Fruit fly (Drosophila melanogaster) whole organism, embryonic: ENCODE measurements around the gene CG32267.

Experiments used
- BEAF-32 ChIP-seq: fragments of 200-800 bp; sonication (Bioruptor generic); optimal IDR thresholded peaks from 3 replicates; lab custom pipeline; 2017; ENCODE audit warnings: missing biosample characterization, missing genetic modification characterization, mild to moderate bottlenecking, moderate library complexity, missing genetic modification reagents
- Bdp1 ChIP-seq: fragments of 200-800 bp; sonication (Bioruptor generic); optimal IDR thresholded peaks from 3 replicates; lab custom pipeline; 2016; ENCODE audit warnings: missing biosample characterization, missing genetic modification characterization
- CG10267 ChIP-seq: fragments of 200-800 bp; sonication (Bioruptor generic); optimal IDR thresholded peaks from 2 replicates; lab custom pipeline; 2018; ENCODE audit warnings: missing biosample characterization, mild to moderate bottlenecking, missing genetic modification characterization, moderate library complexity
- CG10565 ChIP-seq: fragments of 200-800 bp; sonication (Bioruptor generic); optimal IDR thresholded peaks from 3 replicates; lab custom pipeline; 2016; ENCODE audit warnings: missing biosample characterization, mild to moderate bottlenecking, missing genetic modification characterization
- CG13624 ChIP-seq: fragments of 200-800 bp; sonication (Bioruptor generic); optimal IDR thresholded peaks from 2 replicates; lab custom pipeline; 2016; ENCODE audit warnings: missing biosample characterization, missing genetic modification characterization
- CG14441 ChIP-seq: fragments of 200-800 bp; sonication (Bioruptor generic); IDR thresholded peaks from 2 replicates; pipeline ENCODE4 v1.3.6; 2022; ENCODE audit warnings: missing biosample characterization, missing genetic modification characterization
- CG1602 ChIP-seq: fragments of 200-800 bp; sonication (Bioruptor generic); optimal IDR thresholded peaks from 3 replicates; lab custom pipeline; 2016; ENCODE audit warnings: missing biosample characterization, missing genetic modification characterization
- CG17568 ChIP-seq: fragments of 200-800 bp; sonication (Bioruptor generic); optimal IDR thresholded peaks from 2 replicates; lab custom pipeline; 2018; ENCODE audit warnings: missing biosample characterization, mild to moderate bottlenecking, missing genetic modification characterization, moderate library complexity
- CG2129 ChIP-seq: fragments of 200-800 bp; sonication (Bioruptor generic); IDR thresholded peaks from 2 replicates; pipeline ENCODE4 v1.3.6; 2022; ENCODE audit warnings: missing biosample characterization, missing genetic modification characterization; ENCODE audit not compliant: partially characterized antibody
- CG2875 ChIP-seq: fragments of 200-800 bp; sonication (Bioruptor generic); optimal IDR thresholded peaks from 2 replicates; lab custom pipeline; 2017; ENCODE audit warnings: missing biosample characterization, mild to moderate bottlenecking, missing genetic modification characterization, missing genetic modification reagents
- CG3065 ChIP-seq: fragments of 200-800 bp; sonication (Bioruptor generic); optimal IDR thresholded peaks from 2 replicates; lab custom pipeline; 2016; ENCODE audit warnings: missing biosample characterization, missing genetic modification characterization
- CG3407 ChIP-seq: fragments of 200-800 bp; sonication (Bioruptor generic); optimal IDR thresholded peaks from 2 replicates; lab custom pipeline; 2018; ENCODE audit warnings: missing biosample characterization, mild to moderate bottlenecking, missing genetic modification characterization
- CG6683 ChIP-seq: fragments of 200-800 bp; sonication (Bioruptor generic); optimal IDR thresholded peaks from 2 replicates; lab custom pipeline; 2017; ENCODE audit warnings: missing biosample characterization, mild to moderate bottlenecking, missing genetic modification characterization, missing genetic modification reagents
- CG7271 ChIP-seq: fragments of 200-800 bp; sonication (Bioruptor generic); optimal IDR thresholded peaks from 2 replicates; lab custom pipeline; 2018; ENCODE audit warnings: missing biosample characterization, mild to moderate bottlenecking, missing genetic modification characterization, moderate library complexity
- CG7839 ChIP-seq: fragments of 200-800 bp; sonication (Bioruptor generic); optimal IDR thresholded peaks from 3 replicates; lab custom pipeline; 2018; ENCODE audit warnings: missing biosample characterization, mild to moderate bottlenecking, missing genetic modification characterization, moderate library complexity
- CHES-1-like ChIP-seq: fragments of 200-800 bp; sonication (Bioruptor generic); optimal IDR thresholded peaks from 2 replicates; lab custom pipeline; 2016; ENCODE audit warnings: missing biosample characterization, missing genetic modification characterization
- Dfd ChIP-seq, 2 experiments: fragments of >200 bp; optimal IDR thresholded peaks; 2 replicates each; lab custom pipeline; 2017; ENCODE audit warnings: missing biosample characterization in 2 of 2, missing genetic modification characterization in 2 of 2
- Dip3 ChIP-seq: fragments of 200-800 bp; sonication (Bioruptor generic); optimal IDR thresholded peaks from 3 replicates; lab custom pipeline; 2016; ENCODE audit warnings: missing biosample characterization, missing genetic modification characterization
- Drgx ChIP-seq: fragments of 200-800 bp; sonication (Bioruptor generic); IDR thresholded peaks from 2 replicates; pipeline ENCODE4 v1.3.6; 2022; ENCODE audit warnings: missing biosample characterization, missing genetic modification characterization
- GATAe ChIP-seq: fragments of 200-800 bp; sonication (Bioruptor generic); conservative IDR thresholded peaks from 2 replicates; pipeline ENCODE4 v1.3.6; 2022; ENCODE audit warnings: missing biosample characterization, missing genetic modification characterization
- HHEX ChIP-seq: fragments of 200-800 bp; sonication (Bioruptor generic); optimal IDR thresholded peaks from 3 replicates; lab custom pipeline; 2017; ENCODE audit warnings: missing biosample characterization, mild to moderate bottlenecking, missing genetic modification characterization, missing genetic modification reagents
- HLH4C ChIP-seq: fragments of 200-800 bp; sonication (Bioruptor generic); IDR thresholded peaks from 3 replicates; pipeline ENCODE4 v1.3.6; 2022; ENCODE audit warnings: missing biosample characterization, missing genetic modification characterization; ENCODE audit not compliant: partially characterized antibody
- Hr3 ChIP-seq: fragments of 200-800 bp; sonication (Bioruptor generic); optimal IDR thresholded peaks from 3 replicates; lab custom pipeline; 2016; ENCODE audit warnings: missing biosample characterization, missing genetic modification characterization
- Hr51 ChIP-seq, 2 experiments: fragments of 200-800 bp; sonication (Bioruptor generic); optimal IDR thresholded peaks; 2 replicates in 1 of 2; 3 replicates in 1 of 2; lab custom pipeline; 2016 to 2018; ENCODE audit warnings: missing biosample characterization in 2 of 2, missing genetic modification characterization in 2 of 2, mild to moderate bottlenecking in 1 of 2, moderate library complexity in 1 of 2
- MESR4 ChIP-seq: fragments of 200-800 bp; sonication (Bioruptor generic); optimal IDR thresholded peaks from 2 replicates; lab custom pipeline; 2018; ENCODE audit warnings: missing biosample characterization, mild to moderate bottlenecking, missing genetic modification characterization, moderate library complexity
- PHDP ChIP-seq: fragments of 200-800 bp; sonication (Bioruptor generic); optimal IDR thresholded peaks from 3 replicates; lab custom pipeline; 2018; ENCODE audit warnings: missing biosample characterization, mild to moderate bottlenecking, missing genetic modification characterization, moderate library complexity
- Pdp1 ChIP-seq, 2 experiments: fragments of 200-800 bp; sonication (Bioruptor generic); optimal IDR thresholded peaks; 3 replicates each; lab custom pipeline; 2016; ENCODE audit warnings: missing biosample characterization in 2 of 2, missing genetic modification characterization in 2 of 2, mild to moderate bottlenecking in 1 of 2, moderate library complexity in 1 of 2
- Sin3A ChIP-seq: fragments of >200 bp; optimal IDR thresholded peaks from 2 replicates; lab custom pipeline; 2018
- Stat92E ChIP-seq, 3 experiments: fragments of >200 bp in 2 of 3; fragments of 200-800 bp in 1 of 3; sonication (Bioruptor generic) in 1 of 3; optimal IDR thresholded peaks; 2 replicates each; lab custom pipeline; 2017 to 2019; ENCODE audit warnings: missing biosample characterization in 3 of 3, missing genetic modification characterization in 3 of 3, mild to moderate bottlenecking in 1 of 3, moderate library complexity in 1 of 3
- Usf ChIP-seq: fragments of 200-800 bp; sonication (Bioruptor generic); optimal IDR thresholded peaks from 2 replicates; lab custom pipeline; 2017; ENCODE audit warnings: missing genotype, missing biosample characterization, missing genetic modification characterization
- abd-A ChIP-seq: fragments of 200-800 bp; sonication (Bioruptor generic); optimal IDR thresholded peaks from 3 replicates; lab custom pipeline; 2019; ENCODE audit warnings: missing biosample characterization, mild to moderate bottlenecking, missing genetic modification characterization, moderate library complexity
- amos ChIP-seq: fragments of 200-800 bp; sonication (Bioruptor generic); IDR thresholded peaks from 2 replicates; pipeline ENCODE4 v1.3.6; 2022; ENCODE audit warnings: missing biosample characterization, missing genetic modification characterization; ENCODE audit not compliant: partially characterized antibody
- aop ChIP-seq: fragments of 200-800 bp; sonication (Bioruptor generic); IDR thresholded peaks from 2 replicates; pipeline ENCODE4 v1.3.6; 2022; ENCODE audit warnings: missing biosample characterization, missing genetic modification characterization
- az2 ChIP-seq: fragments of 200-800 bp; sonication (Bioruptor generic); optimal IDR thresholded peaks from 3 replicates; lab custom pipeline; 2016; ENCODE audit warnings: missing biosample characterization, missing genetic modification characterization
- chif ChIP-seq, 2 experiments: fragments of 200-800 bp; sonication (Bioruptor generic); optimal IDR thresholded peaks; 3 replicates each; lab custom pipeline; 2016; ENCODE audit warnings: missing biosample characterization in 2 of 2, missing genetic modification characterization in 2 of 2
- danr ChIP-seq: fragments of 200-800 bp; sonication (Bioruptor generic); IDR thresholded peaks from 2 replicates; pipeline ENCODE4 v1.3.6; 2022; ENCODE audit warnings: missing biosample characterization, missing genetic modification characterization
- gfzf ChIP-seq: fragments of 200-800 bp; sonication (Bioruptor generic); optimal IDR thresholded peaks from 2 replicates; lab custom pipeline; 2016; ENCODE audit warnings: missing biosample characterization, mild to moderate bottlenecking, missing genetic modification characterization, moderate library complexity
- hbn ChIP-seq: fragments of 200-800 bp; sonication (Bioruptor generic); IDR thresholded peaks from 2 replicates; pipeline ENCODE4 v1.3.6; 2022; ENCODE audit warnings: missing biosample characterization, missing genetic modification characterization; ENCODE audit not compliant: partially characterized antibody
- kni ChIP-seq: fragments of 200-800 bp; sonication (Bioruptor generic); optimal IDR thresholded peaks from 3 replicates; lab custom pipeline; 2017; ENCODE audit warnings: mild to moderate bottlenecking, missing biosample characterization, missing genetic modification reagents, missing genetic modification characterization
- luna ChIP-seq: fragments of 200-800 bp; sonication (Bioruptor generic); optimal IDR thresholded peaks from 2 replicates; lab custom pipeline; 2016; ENCODE audit warnings: missing biosample characterization, missing genetic modification characterization
- nau ChIP-seq: fragments of 200-800 bp; sonication (Bioruptor generic); optimal IDR thresholded peaks from 3 replicates; lab custom pipeline; 2017; ENCODE audit warnings: missing biosample characterization, mild to moderate bottlenecking, missing genetic modification characterization, missing genetic modification reagents
- peb ChIP-seq: fragments of 200-800 bp; sonication (Bioruptor generic); IDR thresholded peaks from 2 replicates; pipeline ENCODE4 v1.3.6; 2022; ENCODE audit warnings: missing biosample characterization, missing genetic modification characterization
- rib ChIP-seq: fragments of 200-800 bp; sonication (Bioruptor generic); IDR thresholded peaks from 2 replicates; pipeline ENCODE4 v1.3.6; 2022; ENCODE audit warnings: missing biosample characterization, missing genetic modification characterization
- sna ChIP-seq: fragments of 200-800 bp; sonication (Bioruptor generic); IDR thresholded peaks from 2 replicates; pipeline ENCODE4 v1.3.6; 2022; ENCODE audit warnings: missing biosample characterization, missing genetic modification characterization; ENCODE audit not compliant: partially characterized antibody
- so ChIP-seq: fragments of 200-800 bp; sonication (Bioruptor generic); IDR thresholded peaks from 3 replicates; pipeline ENCODE4 v1.3.6; 2022; ENCODE audit warnings: missing biosample characterization, missing genetic modification characterization
- tin ChIP-seq: fragments of 200-800 bp; sonication (Bioruptor generic); optimal IDR thresholded peaks from 3 replicates; lab custom pipeline; 2016; ENCODE audit warnings: missing biosample characterization, missing genetic modification characterization
- wek ChIP-seq: fragments of 200-800 bp; sonication (Bioruptor generic); optimal IDR thresholded peaks from 3 replicates; lab custom pipeline; 2018; ENCODE audit warnings: missing biosample characterization, mild to moderate bottlenecking, missing genetic modification characterization, moderate library complexity
- zen2 ChIP-seq: fragments of 200-800 bp; sonication (Bioruptor generic); IDR thresholded peaks from 3 replicates; pipeline ENCODE4 v1.3.6; 2022; ENCODE audit warnings: missing biosample characterization, missing genetic modification characterization; ENCODE audit not compliant: partially characterized antibody
- zfh2 ChIP-seq: fragments of 200-800 bp; sonication (Bioruptor generic); optimal IDR thresholded peaks from 2 replicates; lab custom pipeline; 2016; ENCODE audit warnings: missing biosample characterization, missing genetic modification characterization

CG32267 gene

dm6 chr3L:3472786-3473185, 873 bp upstream of the CG32267 start (continued):
- TF ChIP-seq Usf (GFP tag; lab: Kevin White, UChicago) (no peak), danr (GFP tag; lab: Robert Waterston, UW) (0 out of 2 replicates have a peak, but pooled peaks have one; percentile 25), CG3065 (GFP tag; lab: Kevin White, UChicago) (no peak), rib (0 out of 2 replicates have a peak, but pooled peaks have one; percentile 24), aop (no peak), HLH4C (GFP tag; lab: Robert Waterston, UW) (no peak), Hr3 (GFP tag; lab: Kevin White, UChicago) (peak; percentile 2), Pdp1 (GFP tag; optimal IDR thresholded peaks at IDR 0.05; lab: Kevin White, UChicago) (peak; percentile 54 to 69), MESR4 (GFP tag; lab: Kevin White, UChicago) (no peak), CG7271 (tag; lab: Kevin White, UChicago) (peak; percentile 51), Dfd (GFP tag; optimal IDR thresholded peaks at IDR 0.05; lab: Kevin White, UChicago) (no peak), zfh2 (GFP tag; lab: Kevin White, UChicago) (peak; percentile 53), sna (no peak), CG17568 (GFP tag; lab: Kevin White, UChicago) (peak; percentile 91), CHES-1-like (peak; percentile 71), Sin3A (lab: Kevin White, UChicago) (no peak), nau (GFP tag; lab: Kevin White, UChicago) (peak; percentile 63), Drgx (GFP tag; lab: Robert Waterston, UW) (no peak; the same call in 1 of the 2 replicates), Bdp1 (no peak), CG3407 (GFP tag; lab: Kevin White, UChicago) (peak; percentile 20), chif (GFP tag; optimal IDR thresholded peaks at IDR 0.05; lab: Kevin White, UChicago) (peak; percentile 34 to 64), CG2129 (no peak), Hr51 (GFP tag; optimal IDR thresholded peaks at IDR 0.05; lab: Kevin White, UChicago) (peak; percentile 55 to 80), CG14441 (peak; percentile 55; the same call in 1 of the 2 replicates), Dip3 (GFP tag; lab: Kevin White, UChicago) (peak; percentile 51), zen2 (no peak), GATAe (GFP tag; lab: Robert Waterston, UW) (no peak), CG13624 (peak; percentile 57), so (GFP tag; lab: Robert Waterston, UW) (peak; percentile 80), Stat92E (GFP tag; optimal IDR thresholded peaks at IDR 0.05; lab: Kevin White, UChicago) (no peak), HHEX (GFP tag; lab: Kevin White, UChicago) (peak; percentile 78), CG6683 (GFP tag; lab: Kevin White, UChicago) (peak; percentile 82), abd-A (peak; percentile 35), CG10565 (no peak), luna (peak; percentile 27), az2 (GFP tag; lab: Kevin White, UChicago) (peak; percentile 38), kni (GFP tag; lab: Kevin White, UChicago) (no peak), wek (GFP tag; lab: Kevin White, UChicago) (peak; percentile 16), CG2875 (GFP tag; lab: Kevin White, UChicago) (peak; percentile 10), gfzf (GFP tag; lab: Kevin White, UChicago) (no peak), BEAF-32 (GFP tag; lab: Kevin White, UChicago) (no peak), CG10267 (tag; lab: Kevin White, UChicago) (peak; percentile 54), tin (GFP tag; lab: Kevin White, UChicago) (peak; percentile 41), amos (GFP tag; lab: Robert Waterston, UW) (no peak), peb (0 out of 2 replicates have a peak, but pooled peaks have one; percentile 25), CG7839 (tag; lab: Kevin White, UChicago) (peak; percentile 79), PHDP (tag; lab: Kevin White, UChicago) (peak; percentile 88), CG1602 (no peak), hbn (GFP tag; lab: Robert Waterston, UW) (no peak)
